Worm (Caenorhabditis elegans) whole organism, L3 larva: Measurements from ENCODE around the gene ZC204.17.

Source experiments
- lsy-12 ChIP-seq: sonication (generic microtip); optimal IDR thresholded peaks from 2 replicates; lab custom pipeline; 2016; ENCODE audit warnings: mild to moderate bottlenecking, missing genetic modification characterization, missing compliant biosample characterization
- nhr-11 ChIP-seq: fragments of 150-350 bp; optimal IDR thresholded peaks from 2 replicates; lab custom pipeline; 2014; ENCODE audit warnings: missing biosample characterization, missing genetic modification characterization
- ztf-4 ChIP-seq: fragments of 150-350 bp; optimal IDR thresholded peaks from 2 replicates; lab custom pipeline; 2014; ENCODE audit warnings: missing biosample characterization, missing genetic modification characterization

- no peak for TF ChIP-seq lsy-12 (tag; lab: Kevin White, UChicago)
- TF ChIP-seq nhr-11 (tag; lab: Kevin White, UChicago): no peak
- no peak for TF ChIP-seq ztf-4 (tag; lab: Kevin White, UChicago)
These were observed 30.0 kb upstream of the ZC204.17 start, which contains the start of gene fbxb-17 for ce11 chrII:1676088-1676487.
